Worm (Caenorhabditis elegans) whole organism, L1 larva: ENCODE data around the gene F15E6.4.

Experiments used
- aly-2 ChIP-seq: fragments of 150-350 bp; optimal IDR thresholded peaks from 2 replicates; lab custom pipeline; 2014; ENCODE audit warnings: missing biosample characterization, missing genetic modification characterization
- ceh-82 ChIP-seq, 3 experiments: fragments of 150-350 bp in 1 of 3; sonication (generic microtip) in 2 of 3; optimal IDR thresholded peaks; 2 replicates each; lab custom pipeline; 2014 to 2017; ENCODE audit warnings: missing biosample characterization in 3 of 3, missing genetic modification characterization in 3 of 3
- ces-1 ChIP-seq: fragments of 150-350 bp; optimal IDR thresholded peaks from 2 replicates; lab custom pipeline; 2014; ENCODE audit warnings: missing biosample characterization, missing genetic modification reagents, missing genetic modification characterization
- fkh-4 ChIP-seq: sonication (generic microtip); optimal IDR thresholded peaks from 2 replicates; lab custom pipeline; 2016; ENCODE audit warnings: missing compliant biosample characterization, missing genetic modification characterization, borderline replicate concordance
- jun-1 ChIP-seq: fragments of 150-350 bp; optimal IDR thresholded peaks from 2 replicates; lab custom pipeline; 2014; ENCODE audit warnings: missing biosample characterization, missing genetic modification reagents, missing genetic modification characterization
- lin-13 ChIP-seq: fragments of 150-350 bp; optimal IDR thresholded peaks from 2 replicates; lab custom pipeline; 2014; ENCODE audit warnings: missing biosample characterization, missing genetic modification reagents, missing genetic modification characterization
- nhr-11 ChIP-seq: fragments of 150-350 bp; optimal IDR thresholded peaks from 2 replicates; lab custom pipeline; 2014; ENCODE audit warnings: missing biosample characterization, missing genetic modification characterization
- nhr-90 ChIP-seq: sonication (generic microtip); optimal IDR thresholded peaks from 2 replicates; lab custom pipeline; 2016; ENCODE audit warnings: mild to moderate bottlenecking, missing genetic modification characterization, missing compliant biosample characterization; ENCODE audit not compliant: poor library complexity
- ztf-11 ChIP-seq, 2 experiments: sonication (generic microtip); optimal IDR thresholded peaks; 2 replicates each; lab custom pipeline; 2016 to 2017; ENCODE audit warnings: missing genetic modification characterization in 2 of 2, missing biosample characterization in 1 of 2, missing compliant biosample characterization in 1 of 2
- ztf-4 ChIP-seq: fragments of 150-350 bp; optimal IDR thresholded peaks from 2 replicates; lab custom pipeline; 2014; ENCODE audit warnings: missing biosample characterization, missing genetic modification characterization

ce11 chrIV:4326445-4326844 is 35.2 kb downstream of the F15E6.4 start, which contains the start of gene trpl-2:
- TF ChIP-seq nhr-11 (tag; lab: Kevin White, UChicago) (no peak), ceh-82 (tag; optimal IDR thresholded peaks at IDR 0.05; lab: Kevin White, UChicago) (no peak), fkh-4 (tag; lab: Kevin White, UChicago) (no peak), ztf-11 (tag; optimal IDR thresholded peaks at IDR 0.05; lab: Kevin White, UChicago) (no peak), aly-2 (no peak), ztf-4 (tag; lab: Kevin White, UChicago) (no peak), nhr-90 (tag; lab: Kevin White, UChicago) (no peak), jun-1 (tag; lab: Kevin White, UChicago) (no peak), ces-1 (no peak), lin-13 (GFP tag; lab: Kevin White, UChicago) (no peak)
